Fruit fly (Drosophila melanogaster) whole organism, embryonic: Measurements from ENCODE around the gene CG5608.

Experiments
- Asciz ChIP-seq: fragments of 200-800 bp; sonication (Bioruptor generic); optimal IDR thresholded peaks from 2 replicates; lab custom pipeline; 2017; ENCODE audit warnings: missing biosample characterization, mild to moderate bottlenecking, missing genetic modification characterization, missing genetic modification reagents
- BEAF-32 ChIP-seq: fragments of 200-800 bp; sonication (Bioruptor generic); optimal IDR thresholded peaks from 3 replicates; lab custom pipeline; 2017; ENCODE audit warnings: missing biosample characterization, missing genetic modification characterization, mild to moderate bottlenecking, moderate library complexity, missing genetic modification reagents
- Bgb ChIP-seq: fragments of 200-800 bp; sonication (Bioruptor generic); IDR thresholded peaks from 2 replicates; pipeline ENCODE4 v1.3.6; 2022; ENCODE audit warnings: missing biosample characterization, missing genetic modification characterization; ENCODE audit not compliant: partially characterized antibody
- Bteb2 ChIP-seq: fragments of 200-800 bp; sonication (Bioruptor generic); optimal IDR thresholded peaks from 2 replicates; lab custom pipeline; 2016; ENCODE audit warnings: missing biosample characterization, missing genetic modification characterization
- CG10565 ChIP-seq: fragments of 200-800 bp; sonication (Bioruptor generic); optimal IDR thresholded peaks from 3 replicates; lab custom pipeline; 2016; ENCODE audit warnings: missing biosample characterization, mild to moderate bottlenecking, missing genetic modification characterization
- CG11093 ChIP-seq: fragments of 200-800 bp; sonication (Bioruptor generic); IDR thresholded peaks from 3 replicates; pipeline ENCODE4 v1.3.6; 2022; ENCODE audit warnings: missing biosample characterization, missing genetic modification characterization
- CG12659 ChIP-seq: fragments of 200-800 bp; sonication (Bioruptor generic); optimal IDR thresholded peaks from 3 replicates; lab custom pipeline; 2017; ENCODE audit warnings: mild to moderate bottlenecking, missing biosample characterization, missing genetic modification reagents, missing genetic modification characterization
- CG13123 ChIP-seq: fragments of 200-800 bp; sonication (Bioruptor generic); optimal IDR thresholded peaks from 2 replicates; lab custom pipeline; 2016; ENCODE audit warnings: missing biosample characterization, missing genetic modification characterization
- CG13287 ChIP-seq: fragments of 200-800 bp; sonication (Bioruptor generic); IDR thresholded peaks from 2 replicates; pipeline ENCODE4 v1.3.6; 2022; ENCODE audit warnings: missing biosample characterization, missing genetic modification characterization; ENCODE audit not compliant: partially characterized antibody
- CG15514 ChIP-seq: fragments of 200-800 bp; sonication (Bioruptor generic); optimal IDR thresholded peaks from 3 replicates; lab custom pipeline; 2017; ENCODE audit warnings: missing biosample characterization, missing genetic modification characterization, mild to moderate bottlenecking, moderate library complexity, missing genetic modification reagents
- CG1602 ChIP-seq: fragments of 200-800 bp; sonication (Bioruptor generic); optimal IDR thresholded peaks from 3 replicates; lab custom pipeline; 2016; ENCODE audit warnings: missing biosample characterization, missing genetic modification characterization
- CG16815 ChIP-seq: fragments of 200-800 bp; sonication (Bioruptor generic); optimal IDR thresholded peaks from 3 replicates; lab custom pipeline; 2017; ENCODE audit warnings: missing biosample characterization, mild to moderate bottlenecking, missing genetic modification characterization
- CG17829 ChIP-seq: fragments of 200-800 bp; optimal IDR thresholded peaks from 2 replicates; lab custom pipeline; 2019; ENCODE audit warnings: missing biosample characterization, mild to moderate bottlenecking, missing genetic modification characterization, moderate library complexity
- CG2116 ChIP-seq: fragments of 200-800 bp; sonication (Bioruptor generic); optimal IDR thresholded peaks from 3 replicates; lab custom pipeline; 2018; ENCODE audit warnings: missing biosample characterization, mild to moderate bottlenecking, missing genetic modification characterization
- CG2129 ChIP-seq: fragments of 200-800 bp; sonication (Bioruptor generic); IDR thresholded peaks from 2 replicates; pipeline ENCODE4 v1.3.6; 2022; ENCODE audit warnings: missing biosample characterization, missing genetic modification characterization; ENCODE audit not compliant: partially characterized antibody
- CG30431 ChIP-seq: fragments of 200-800 bp; sonication (Bioruptor generic); optimal IDR thresholded peaks from 2 replicates; lab custom pipeline; 2017; ENCODE audit warnings: missing biosample characterization, missing genetic modification characterization
- CG34224 ChIP-seq: fragments of 200-800 bp; sonication (Bioruptor generic); IDR thresholded peaks from 3 replicates; pipeline ENCODE4 v1.3.6; 2022; ENCODE audit warnings: missing biosample characterization, missing genetic modification characterization; ENCODE audit not compliant: partially characterized antibody
- CG6254 ChIP-seq: fragments of 200-800 bp; sonication (Bioruptor generic); optimal IDR thresholded peaks from 3 replicates; lab custom pipeline; 2017; ENCODE audit warnings: mild to moderate bottlenecking, missing biosample characterization, missing genetic modification reagents, missing genetic modification characterization
- CG6791 ChIP-seq: fragments of 200-800 bp; sonication (Bioruptor generic); IDR thresholded peaks from 3 replicates; pipeline ENCODE4 v1.3.6; 2022; ENCODE audit warnings: missing biosample characterization, missing genetic modification characterization; ENCODE audit not compliant: partially characterized antibody
- CG9727 ChIP-seq: fragments of 200-800 bp; sonication (Bioruptor generic); optimal IDR thresholded peaks from 3 replicates; lab custom pipeline; 2017; ENCODE audit warnings: missing biosample characterization, mild to moderate bottlenecking, missing genetic modification characterization
- CG9797 ChIP-seq: fragments of 200-800 bp; sonication (Bioruptor generic); optimal IDR thresholded peaks from 3 replicates; lab custom pipeline; 2018; ENCODE audit warnings: missing biosample characterization, mild to moderate bottlenecking, missing genetic modification characterization
- CoRest ChIP-seq: fragments of 200-800 bp; sonication (Bioruptor generic); optimal IDR thresholded peaks from 3 replicates; lab custom pipeline; 2018; ENCODE audit warnings: missing biosample characterization, mild to moderate bottlenecking, missing genetic modification characterization, moderate library complexity
- E2f2 ChIP-seq: fragments of 200-800 bp; sonication (Bioruptor generic); IDR thresholded peaks from 2 replicates; pipeline ENCODE4 v1.3.6; 2022; ENCODE audit warnings: missing biosample characterization, missing genetic modification characterization
- Ets65A ChIP-seq: fragments of 200-800 bp; sonication (Bioruptor generic); peaks from one replicate; lab custom pipeline; 2016; ENCODE audit warnings: missing biosample characterization, missing genetic modification characterization
- H15 ChIP-seq: fragments of 200-800 bp; sonication (Bioruptor generic); IDR thresholded peaks from 3 replicates; pipeline ENCODE4 v1.3.6; 2022; ENCODE audit warnings: missing biosample characterization, missing genetic modification characterization
- HmgZ ChIP-seq: fragments of 200-800 bp; sonication (Bioruptor generic); optimal IDR thresholded peaks from 2 replicates; lab custom pipeline; 2018; ENCODE audit warnings: missing biosample characterization, mild to moderate bottlenecking, missing genetic modification characterization
- MESR4 ChIP-seq: fragments of 200-800 bp; sonication (Bioruptor generic); optimal IDR thresholded peaks from 2 replicates; lab custom pipeline; 2018; ENCODE audit warnings: missing biosample characterization, mild to moderate bottlenecking, missing genetic modification characterization, moderate library complexity
- Sin3A ChIP-seq: fragments of >200 bp; optimal IDR thresholded peaks from 2 replicates; lab custom pipeline; 2018
- Xrp1 ChIP-seq: fragments of 200-800 bp; sonication (Bioruptor generic); IDR thresholded peaks from 2 replicates; pipeline ENCODE4 v1.3.6; 2022; ENCODE audit warnings: missing biosample characterization, missing genetic modification characterization
- ato ChIP-seq: fragments of 200-800 bp; sonication (Bioruptor generic); IDR thresholded peaks from 2 replicates; pipeline ENCODE4 v1.3.6; 2022; ENCODE audit warnings: missing biosample characterization, missing genetic modification characterization; ENCODE audit not compliant: partially characterized antibody
- gcm ChIP-seq: fragments of 200-800 bp; sonication (Bioruptor generic); optimal IDR thresholded peaks from 2 replicates; lab custom pipeline; 2019; ENCODE audit warnings: missing biosample characterization, mild to moderate bottlenecking, missing genetic modification characterization, moderate library complexity
- h ChIP-seq: fragments of >200 bp; optimal IDR thresholded peaks from 2 replicates; lab custom pipeline; 2017
- hbn ChIP-seq: fragments of 200-800 bp; sonication (Bioruptor generic); IDR thresholded peaks from 2 replicates; pipeline ENCODE4 v1.3.6; 2022; ENCODE audit warnings: missing biosample characterization, missing genetic modification characterization; ENCODE audit not compliant: partially characterized antibody
- insv ChIP-seq, 2 experiments: fragments of 200-800 bp; sonication (Bioruptor generic); optimal IDR thresholded peaks; 3 replicates each; lab custom pipeline; 2016 to 2018; ENCODE audit warnings: missing biosample characterization in 2 of 2, missing genetic modification characterization in 2 of 2
- jumu ChIP-seq: fragments of 200-800 bp; sonication (Bioruptor generic); optimal IDR thresholded peaks from 3 replicates; lab custom pipeline; 2016; ENCODE audit warnings: missing biosample characterization, missing genetic modification characterization
- mirr ChIP-seq: fragments of 200-800 bp; sonication (Bioruptor generic); optimal IDR thresholded peaks from 3 replicates; lab custom pipeline; 2018; ENCODE audit warnings: missing biosample characterization, mild to moderate bottlenecking, missing genetic modification characterization
- pfk ChIP-seq: fragments of 200-800 bp; sonication (Bioruptor generic); optimal IDR thresholded peaks from 2 replicates; lab custom pipeline; 2018; ENCODE audit warnings: missing biosample characterization, mild to moderate bottlenecking, missing genetic modification characterization, moderate library complexity
- phol ChIP-seq: fragments of 200-800 bp; sonication (Bioruptor generic); optimal IDR thresholded peaks from 3 replicates; lab custom pipeline; 2018; ENCODE audit warnings: missing biosample characterization, mild to moderate bottlenecking, missing genetic modification characterization, moderate library complexity
- salm ChIP-seq: fragments of 200-800 bp; sonication (Bioruptor generic); optimal IDR thresholded peaks from 2 replicates; lab custom pipeline; 2018; ENCODE audit warnings: missing biosample characterization, mild to moderate bottlenecking, missing genetic modification characterization
- sna ChIP-seq: fragments of 200-800 bp; sonication (Bioruptor generic); IDR thresholded peaks from 2 replicates; pipeline ENCODE4 v1.3.6; 2022; ENCODE audit warnings: missing biosample characterization, missing genetic modification characterization; ENCODE audit not compliant: partially characterized antibody
- stwl ChIP-seq: fragments of 200-800 bp; sonication (Bioruptor generic); optimal IDR thresholded peaks from 3 replicates; lab custom pipeline; 2018; ENCODE audit warnings: missing biosample characterization, mild to moderate bottlenecking, missing genetic modification characterization, moderate library complexity
- trem ChIP-seq: fragments of 200-800 bp; optimal IDR thresholded peaks from 3 replicates; lab custom pipeline; 2019; ENCODE audit warnings: missing biosample characterization, mild to moderate bottlenecking, missing genetic modification characterization, moderate library complexity
- unc-4 ChIP-seq: fragments of 200-800 bp; sonication (Bioruptor generic); IDR thresholded peaks from 2 replicates; pipeline ENCODE4 v1.3.6; 2022; ENCODE audit warnings: missing biosample characterization, missing genetic modification characterization; ENCODE audit not compliant: partially characterized antibody
- vnd ChIP-seq: fragments of 200-800 bp; sonication (Bioruptor generic); IDR thresholded peaks from 3 replicates; pipeline ENCODE4 v1.3.6; 2022; ENCODE audit warnings: missing biosample characterization, missing genetic modification characterization; ENCODE audit not compliant: partially characterized antibody
- zen ChIP-seq: fragments of 200-800 bp; sonication (Bioruptor generic); optimal IDR thresholded peaks from 3 replicates; lab custom pipeline; 2018; ENCODE audit warnings: missing biosample characterization, mild to moderate bottlenecking, missing genetic modification characterization, moderate library complexity

CG5608 gene

DNA sequence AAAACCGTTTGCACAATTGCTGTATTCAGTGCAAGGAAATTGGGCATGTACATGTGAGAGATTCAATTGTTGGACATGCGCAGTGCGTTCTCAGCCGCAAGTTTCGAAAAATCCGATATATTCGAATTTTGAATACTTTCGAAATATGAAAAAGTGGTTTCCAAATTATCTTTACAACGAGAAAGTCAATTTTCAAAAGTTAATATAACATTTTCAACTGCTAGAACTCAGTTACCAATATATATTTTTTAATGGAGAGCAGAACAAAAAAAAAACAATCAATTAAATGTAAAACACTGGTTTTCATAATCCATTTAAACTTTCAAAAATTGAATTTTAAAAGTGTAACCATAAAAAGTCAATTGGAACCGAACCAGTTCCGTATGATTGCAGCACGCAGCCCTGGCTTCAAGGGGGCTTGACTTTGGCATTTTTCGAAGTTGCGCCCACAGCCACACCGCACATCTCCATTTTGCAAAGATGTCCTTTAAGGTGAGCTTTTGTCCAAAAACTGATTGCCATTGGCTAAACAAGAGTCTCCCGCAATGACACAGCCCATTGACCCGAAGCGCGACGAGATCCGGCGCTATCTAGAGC, 42.6 kb downstream of the CG5608 start, which contains the start of the genes Scgbeta and CG17202 (continued):
- TF ChIP-seq CG10565 (GFP tag; lab: Kevin White, UChicago), result no peak
- no peak for TF ChIP-seq sna (GFP tag; lab: Robert Waterston, UW)
- TF ChIP-seq pfk, result no peak
- TF ChIP-seq Xrp1 (GFP tag; lab: Robert Waterston, UW), result no peak
- TF ChIP-seq jumu (GFP tag; lab: Kevin White, UChicago), result no peak
- TF ChIP-seq CG6254 (GFP tag; lab: Kevin White, UChicago), result no peak
- TF ChIP-seq BEAF-32 (GFP tag; lab: Kevin White, UChicago), result peak; percentile 37
- no peak for TF ChIP-seq CG30431 (GFP tag; lab: Kevin White, UChicago)

DNA sequence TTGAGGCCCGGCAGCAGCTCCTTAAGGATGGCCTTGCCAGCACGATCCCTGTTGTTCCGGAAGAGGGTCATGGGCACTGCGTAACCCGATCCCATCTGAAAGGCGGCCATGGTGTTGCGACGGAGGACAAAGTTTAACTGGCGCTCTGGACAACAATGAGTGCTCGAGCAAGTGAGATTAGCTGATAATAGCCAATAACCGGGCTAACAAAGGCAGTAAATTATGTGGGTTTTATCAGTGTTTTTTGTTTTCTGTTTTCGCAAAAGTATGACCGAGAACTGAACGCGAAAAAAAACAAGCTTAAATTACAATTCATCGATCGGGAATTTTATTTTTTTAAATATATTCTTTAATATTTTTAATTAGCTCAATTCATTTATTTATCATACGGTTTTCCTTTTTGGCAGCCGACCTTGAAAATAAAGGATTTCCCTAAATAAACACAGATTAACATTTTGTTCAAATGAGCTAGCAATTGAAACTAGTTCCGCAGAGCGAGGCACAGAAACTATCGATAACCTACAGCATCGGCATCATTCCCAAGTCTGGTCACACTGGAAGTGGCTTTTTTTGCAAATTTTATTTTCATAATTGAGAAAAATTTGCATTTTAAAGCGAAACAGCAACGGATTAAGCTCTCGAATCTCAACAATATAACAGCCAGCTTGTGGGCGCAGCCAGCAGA, 51.7 kb downstream of the CG5608 start, which contains the start of the genes Dip-C and pps:
TSS of gene Dip-C (minus strand) at position 486 of the 685 bp plus-strand sequence.
TSS of gene pps (plus strand) at position 555 of the 685 bp plus-strand sequence.
- peak; percentile 40; the same call in 1 of the 2 replicates for TF ChIP-seq CG2129 (GFP tag; lab: Robert Waterston, UW)
- peak; percentile 46 for TF ChIP-seq CoRest (tag; lab: Kevin White, UChicago)
- peak; percentile 28 for TF ChIP-seq CG9727 (GFP tag; lab: Kevin White, UChicago)
- peak; percentile 58; the same call in 1 of the 2 replicates for TF ChIP-seq ato (GFP tag; lab: Robert Waterston, UW)
- TF ChIP-seq insv (GFP tag; optimal IDR thresholded peaks at IDR 0.05; lab: Kevin White, UChicago), result peak in 1 of 2 experiments; percentile 22
- no peak for TF ChIP-seq h (lab: Kevin White, UChicago)
- TF ChIP-seq zen (tag; lab: Kevin White, UChicago), result peak; percentile 20
- peak; percentile 70 for TF ChIP-seq CG34224
- peak; percentile 99 for TF ChIP-seq CG15514 (GFP tag; lab: Kevin White, UChicago)
- TF ChIP-seq CG11093 (GFP tag; lab: Robert Waterston, UW), result no peak
- TF ChIP-seq salm, result no peak
- TF ChIP-seq H15 (GFP tag; lab: Robert Waterston, UW), result no peak
- TF ChIP-seq CG1602, result no peak
- peak; percentile 73 for TF ChIP-seq hbn (GFP tag; lab: Robert Waterston, UW)
- TF ChIP-seq trem (tag; lab: Kevin White, UChicago), result peak; percentile 57
- TF ChIP-seq CG16815 (GFP tag; lab: Kevin White, UChicago), result no peak
- TF ChIP-seq vnd, result peak; percentile 58; the same call in 2 of the 3 replicates
- TF ChIP-seq Bteb2 (GFP tag; lab: Kevin White, UChicago), result no peak
- TF ChIP-seq Ets65A (GFP tag; lab: Kevin White, UChicago), result peak; percentile 22
- peak; percentile 20; the same call in 1 of the 2 replicates for TF ChIP-seq E2f2 (GFP tag; lab: Robert Waterston, UW)
- peak; percentile 46 for TF ChIP-seq phol (tag; lab: Kevin White, UChicago)
- peak; percentile 12 for TF ChIP-seq HmgZ (tag; lab: Kevin White, UChicago)
- no peak for TF ChIP-seq CG13123
- TF ChIP-seq MESR4 (GFP tag; lab: Kevin White, UChicago), result peak; percentile 49
- TF ChIP-seq BEAF-32 (GFP tag; lab: Kevin White, UChicago), result peak; percentile 82
- TF ChIP-seq CG9797 (GFP tag; lab: Kevin White, UChicago), result peak; percentile 70
- TF ChIP-seq CG13287 (GFP tag; lab: Robert Waterston, UW), result peak; percentile 85
- peak; percentile 56 for TF ChIP-seq CG17829
- TF ChIP-seq Sin3A (lab: Kevin White, UChicago), result peak; percentile 61
- peak; percentile 74 for TF ChIP-seq Bgb (GFP tag; lab: Robert Waterston, UW)
- peak; percentile 79 for TF ChIP-seq unc-4 (GFP tag; lab: Robert Waterston, UW)
- peak; percentile 91 for TF ChIP-seq stwl
- TF ChIP-seq CG2116 (GFP tag; lab: Kevin White, UChicago), result peak; percentile 35
- TF ChIP-seq CG6791 (GFP tag; lab: Robert Waterston, UW), result peak; percentile 81
- TF ChIP-seq Asciz (GFP tag; lab: Kevin White, UChicago), result no peak
- TF ChIP-seq CG12659 (GFP tag; lab: Kevin White, UChicago), result peak; percentile 63
- TF ChIP-seq mirr (GFP tag; lab: Kevin White, UChicago), result peak; percentile 23
- peak; percentile 60 for TF ChIP-seq gcm (GFP tag; lab: Kevin White, UChicago)
